Worm (Caenorhabditis elegans) whole organism, late embryonic: ENCODE data around the gene T16A1.10.

Experiments used
- C08G9.2 ChIP-seq: sonication (generic microtip); optimal IDR thresholded peaks from 2 replicates; lab custom pipeline; 2016; ENCODE audit warnings: mild to moderate bottlenecking, missing genetic modification characterization, moderate library complexity, missing compliant biosample characterization
- Y22D7AL.16 ChIP-seq: sonication (generic microtip); optimal IDR thresholded peaks from 2 replicates; lab custom pipeline; 2016; ENCODE audit warnings: missing genetic modification characterization, missing compliant biosample characterization
- ceh-18 ChIP-seq: sonication (generic microtip); optimal IDR thresholded peaks from 2 replicates; lab custom pipeline; 2016; ENCODE audit warnings: missing genetic modification characterization, missing compliant biosample characterization
- ceh-22 ChIP-seq: sonication (generic microtip); optimal IDR thresholded peaks from 2 replicates; lab custom pipeline; 2017; ENCODE audit warnings: missing biosample characterization, missing genetic modification characterization
- elt-2 ChIP-seq: sonication (generic microtip); optimal IDR thresholded peaks from 2 replicates; lab custom pipeline; 2016; ENCODE audit warnings: missing genetic modification reagents, missing genetic modification characterization, missing compliant biosample characterization
- ets-4 ChIP-seq: sonication (generic microtip); optimal IDR thresholded peaks from 2 replicates; lab custom pipeline; 2016; ENCODE audit warnings: missing genetic modification characterization, missing compliant biosample characterization
- hlh-8 ChIP-seq: sonication (generic microtip); optimal IDR thresholded peaks from 2 replicates; lab custom pipeline; 2016; ENCODE audit warnings: missing genotype, missing genetic modification characterization, missing compliant biosample characterization
- pha-4 ChIP-seq: fragments of 150-350 bp; optimal IDR thresholded peaks from 2 replicates; lab custom pipeline; 2018; ENCODE audit warnings: missing biosample characterization, missing genetic modification reagents, missing genetic modification characterization
- sdc-2 ChIP-seq: sonication (generic microtip); optimal IDR thresholded peaks from 2 replicates; lab custom pipeline; 2016; ENCODE audit warnings: missing genotype, missing genetic modification characterization, missing compliant biosample characterization

DNA sequence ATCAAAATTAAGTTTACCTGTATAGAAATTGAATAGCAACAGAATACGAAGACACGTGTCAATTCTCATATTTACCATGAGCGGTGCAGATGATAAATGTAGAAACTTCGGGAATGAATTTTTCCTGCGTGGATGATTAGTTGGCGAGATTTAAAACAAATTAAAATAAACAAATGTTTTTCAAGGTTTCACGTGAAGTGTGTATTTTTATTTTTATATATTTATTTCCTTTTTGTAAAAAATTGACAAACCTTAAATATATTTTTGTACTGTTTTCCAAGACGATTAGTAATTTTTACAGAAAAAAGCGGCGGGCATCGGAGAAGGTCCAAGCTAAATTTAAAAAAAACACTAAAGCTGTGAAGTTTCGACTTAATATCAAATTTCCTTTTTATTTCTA lies 16.4 kb downstream of the T16A1.10 start, which contains the start of gene F07E5.8:
- TF ChIP-seq hlh-8 (tag; lab: Kevin White, UChicago) (no peak), C08G9.2 (tag; lab: Kevin White, UChicago) (no peak), pha-4 (tag; lab: Kevin White, UChicago) (no peak), elt-2 (tag; lab: Kevin White, UChicago) (no peak), Y22D7AL.16 (no peak), ets-4 (no peak), ceh-22 (tag; lab: Kevin White, UChicago) (no peak), ceh-18 (no peak), sdc-2 (no peak)
